Fruit fly (Drosophila melanogaster): Measurements from ENCODE around the gene Tollo.

dm6 chr3L:15226608-15227007 is 8.8 kb upstream of the Tollo start:
- TF ChIP-seq CTCF (optimal IDR thresholded peaks at IDR 0.05) (no peak), CG8478 (optimal IDR thresholded peaks at IDR 0.05) (no peak)
